Fruit fly (Drosophila melanogaster): ENCODE results near the gene CG34002.

DNA sequence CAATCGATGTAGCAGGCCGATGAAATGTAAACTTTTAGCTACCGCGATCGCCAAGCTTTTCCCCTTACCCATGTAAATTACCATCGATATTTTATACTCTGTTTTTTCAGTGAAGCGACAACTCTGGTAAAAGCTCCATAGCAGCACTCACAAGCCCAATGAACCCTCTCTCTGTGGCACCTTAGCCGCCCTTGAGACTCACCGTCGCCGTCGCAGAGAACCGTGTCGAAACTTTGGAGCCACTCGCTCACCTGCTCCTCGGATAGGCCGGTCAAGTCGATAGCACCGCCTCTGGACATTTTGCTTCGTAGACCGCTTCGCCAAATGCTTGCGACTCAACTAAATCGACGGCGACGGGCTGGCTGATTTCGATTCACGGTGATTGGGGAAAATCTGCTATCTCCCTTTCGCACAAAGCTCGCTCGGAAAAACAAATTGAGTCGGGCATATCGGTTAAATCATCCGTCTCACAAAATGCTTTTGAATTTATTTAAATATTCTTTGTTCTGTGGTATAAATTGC lies 17.1 kb upstream of the CG34002 start, which contains the start of gene CG5577:
- TF ChIP-seq CG8632 (GFP tag; optimal IDR thresholded peaks at IDR 0.05): peak; percentile 8
- no peak for TF ChIP-seq Smox (GFP tag; optimal IDR thresholded peaks at IDR 0.05)
- TF ChIP-seq Blimp-1 (GFP tag; optimal IDR thresholded peaks at IDR 0.05): no peak
- no peak for TF ChIP-seq CG6808 (GFP tag; optimal IDR thresholded peaks at IDR 0.05)
- TF ChIP-seq Hr39 (GFP tag; optimal IDR thresholded peaks at IDR 0.05): no peak
- TF ChIP-seq Sox102F (GFP tag; optimal IDR thresholded peaks at IDR 0.05): peak; percentile 48
- TF ChIP-seq esn (GFP tag; optimal IDR thresholded peaks at IDR 0.05): no peak
- no peak for TF ChIP-seq CG9139 (GFP tag; optimal IDR thresholded peaks at IDR 0.05)
- TF ChIP-seq Lpt (GFP tag; optimal IDR thresholded peaks at IDR 0.05): no peak
- TF ChIP-seq Eip93F (GFP tag; optimal IDR thresholded peaks at IDR 0.05): no peak
- TF ChIP-seq eg (GFP tag; IDR thresholded peaks at IDR 0.05): peak; percentile 6; the same call in 1 of the 3 replicates

Measured in whole organism, prepupa.